Fruit fly (Drosophila melanogaster) whole organism: ENCODE data around the gene CG14212.

Experiments used
- CG8478 ChIP-seq: fragments of >200 bp; optimal IDR thresholded peaks from 2 replicates; lab custom pipeline; 2018; ENCODE audit warnings: inconsistent platforms
- Dll ChIP-seq: fragments of >200 bp; optimal IDR thresholded peaks from 2 replicates; lab custom pipeline; 2017
- EcR ChIP-seq, 2 experiments: fragments of >200 bp; optimal IDR thresholded peaks; 2 replicates each; lab custom pipeline; 2017; ENCODE audit warnings: missing biosample characterization in 2 of 2, missing genetic modification characterization in 2 of 2, missing genetic modification reagents in 2 of 2
- pan ChIP-seq: fragments of >200 bp; optimal IDR thresholded peaks from 2 replicates; lab custom pipeline; 2017
- psq ChIP-seq: fragments of >200 bp; optimal IDR thresholded peaks from 2 replicates; lab custom pipeline; 2017
- usp ChIP-seq: fragments of >200 bp; optimal IDR thresholded peaks from 2 replicates; lab custom pipeline; 2017; ENCODE audit warnings: missing biosample characterization, missing genetic modification characterization, mixed read lengths

The CG14212 gene

dm6 chrX:19625405-19625804 is at the start of gene CG14212:
Gene CG14212 (plus strand): TSS chrX:19625705.
- TF ChIP-seq pan (lab: Kevin White, UChicago) (no peak), Dll (no peak), EcR (GFP tag; optimal IDR thresholded peaks at IDR 0.05; lab: Kevin White, UChicago) (no peak), psq (lab: Kevin White, UChicago) (no peak), usp (GFP tag; lab: Kevin White, UChicago) (no peak), CG8478 (lab: Kevin White, UChicago) (no peak)

DNA sequence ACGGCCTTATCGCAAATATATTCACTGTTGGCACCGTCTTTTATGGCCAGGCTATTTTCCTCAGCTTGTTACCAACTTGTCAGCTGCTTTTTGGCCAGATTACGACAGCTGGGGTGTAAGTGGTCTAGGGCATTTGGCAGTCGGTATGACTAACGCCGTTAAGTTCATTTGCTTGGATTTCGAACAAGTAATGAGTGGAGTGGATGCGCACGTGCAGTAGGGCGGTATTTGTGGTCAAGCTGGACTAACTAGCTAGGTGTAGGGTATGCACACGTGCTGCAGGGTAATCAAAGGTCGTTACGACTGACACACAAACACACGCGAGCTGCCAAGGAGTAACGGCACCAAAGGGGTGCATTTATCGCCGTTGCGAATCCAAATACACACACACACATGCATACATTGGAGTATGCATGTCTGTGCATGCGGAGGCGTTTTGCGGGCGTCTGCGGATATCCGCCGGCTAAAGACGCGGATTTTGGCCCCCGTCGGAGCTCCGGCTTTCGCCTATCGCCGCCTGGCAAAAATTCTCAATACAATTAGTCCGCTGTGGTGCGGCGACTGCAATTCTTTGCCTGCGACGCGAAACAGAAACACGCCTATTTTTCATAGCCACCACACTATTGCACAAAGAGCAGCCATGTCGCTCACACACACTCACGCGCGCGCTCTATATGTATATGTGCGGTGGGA is 47.4 kb upstream of the CG14212 start:
- TF ChIP-seq psq (lab: Kevin White, UChicago) (no peak), pan (lab: Kevin White, UChicago) (no peak), usp (GFP tag; lab: Kevin White, UChicago) (no peak), Dll (no peak), CG8478 (lab: Kevin White, UChicago) (no peak), EcR (GFP tag; optimal IDR thresholded peaks at IDR 0.05; lab: Kevin White, UChicago) (no peak)

- TF ChIP-seq Dll (no peak), usp (GFP tag; lab: Kevin White, UChicago) (no peak), CG8478 (lab: Kevin White, UChicago) (peak; percentile 89), EcR (GFP tag; optimal IDR thresholded peaks at IDR 0.05; lab: Kevin White, UChicago) (no peak), pan (lab: Kevin White, UChicago) (no peak), psq (lab: Kevin White, UChicago) (no peak)
Measured at dm6 chrX:19578908-19579647, 46.4 kb upstream of the CG14212 start.

dm6 chrX:19579648-19580301 is 45.7 kb upstream of the CG14212 start, which contains the start of gene Tao:
Gene Tao (minus strand): TSS chrX:19579800.
- TF ChIP-seq CG8478 (lab: Kevin White, UChicago) (no peak), psq (lab: Kevin White, UChicago) (no peak), usp (GFP tag; lab: Kevin White, UChicago) (no peak), Dll (no peak), pan (lab: Kevin White, UChicago) (no peak), EcR (GFP tag; optimal IDR thresholded peaks at IDR 0.05; lab: Kevin White, UChicago) (no peak)

dm6 chrX:19581881-19582280 is 43.6 kb upstream of the CG14212 start, which contains the start of gene CG14218:
Gene CG14218 (minus strand): TSS chrX:19581981.
- TF ChIP-seq psq (lab: Kevin White, UChicago) = no peak
- no peak for TF ChIP-seq usp (GFP tag; lab: Kevin White, UChicago)
- no peak for TF ChIP-seq Dll
- no peak for TF ChIP-seq EcR (GFP tag; optimal IDR thresholded peaks at IDR 0.05; lab: Kevin White, UChicago)

- TF ChIP-seq EcR (GFP tag; optimal IDR thresholded peaks at IDR 0.05; lab: Kevin White, UChicago) (no peak), psq (lab: Kevin White, UChicago) (no peak), usp (GFP tag; lab: Kevin White, UChicago) (no peak), Dll (no peak), CG8478 (lab: Kevin White, UChicago) (no peak), pan (lab: Kevin White, UChicago) (no peak)
Measured at dm6 chrX:19582732-19583131, 42.8 kb upstream of the CG14212 start.

- TF ChIP-seq pan (lab: Kevin White, UChicago) = no peak
- TF ChIP-seq EcR (GFP tag; optimal IDR thresholded peaks at IDR 0.05; lab: Kevin White, UChicago) = no peak
- TF ChIP-seq psq (lab: Kevin White, UChicago) = no peak
- TF ChIP-seq CG8478 (lab: Kevin White, UChicago) = no peak
- no peak for TF ChIP-seq usp (GFP tag; lab: Kevin White, UChicago)
- no peak for TF ChIP-seq Dll
Measured at dm6 chrX:19583317-19583716, 42.2 kb upstream of the CG14212 start, which contains the start of gene CG14204. Gene CG14204 (plus strand): TSS chrX:19583617.

dm6 chrX:19585142-19585541 is 40.4 kb upstream of the CG14212 start:
- TF ChIP-seq Dll (no peak), pan (lab: Kevin White, UChicago) (no peak), EcR (GFP tag; optimal IDR thresholded peaks at IDR 0.05; lab: Kevin White, UChicago) (no peak), CG8478 (lab: Kevin White, UChicago) (no peak), usp (GFP tag; lab: Kevin White, UChicago) (no peak), psq (lab: Kevin White, UChicago) (no peak)

- TF ChIP-seq pan (lab: Kevin White, UChicago) (no peak), usp (GFP tag; lab: Kevin White, UChicago) (no peak), CG8478 (lab: Kevin White, UChicago) (no peak), psq (lab: Kevin White, UChicago) (no peak), Dll (no peak), EcR (GFP tag; optimal IDR thresholded peaks at IDR 0.05; lab: Kevin White, UChicago) (no peak)
Measured at dm6 chrX:19590070-19590469, 35.4 kb upstream of the CG14212 start, which contains the start of gene CG14219. Gene CG14219 (minus strand): TSS chrX:19590170.

DNA sequence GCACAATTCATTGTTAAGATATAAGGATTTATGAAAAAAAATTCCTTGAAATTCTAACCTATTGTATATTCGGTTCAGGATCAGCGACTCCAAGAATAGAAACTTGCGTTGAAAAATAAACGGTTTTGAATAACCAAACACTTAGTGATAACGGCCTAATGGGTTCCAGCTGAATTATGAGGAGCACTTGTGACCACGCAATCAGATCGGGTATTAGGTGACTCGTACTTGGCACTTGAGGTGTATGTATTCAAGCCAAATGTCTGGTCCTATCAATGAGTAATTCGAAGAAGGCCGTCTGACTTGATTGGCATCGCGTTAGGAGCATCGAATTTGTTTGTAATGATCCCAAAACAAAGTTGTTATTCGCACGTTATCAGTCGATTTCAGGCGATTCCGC is 34.9 kb upstream of the CG14212 start:
- TF ChIP-seq usp (GFP tag; lab: Kevin White, UChicago) (no peak), psq (lab: Kevin White, UChicago) (no peak), Dll (no peak), CG8478 (lab: Kevin White, UChicago) (no peak), pan (lab: Kevin White, UChicago) (no peak), EcR (GFP tag; optimal IDR thresholded peaks at IDR 0.05; lab: Kevin White, UChicago) (no peak)

dm6 chrX:19592309-19592708 is 33.2 kb upstream of the CG14212 start, which contains the start of gene CG14205:
Gene CG14205 (plus strand): TSS chrX:19592609.
- no peak for TF ChIP-seq usp (GFP tag; lab: Kevin White, UChicago)
- TF ChIP-seq EcR (GFP tag; optimal IDR thresholded peaks at IDR 0.05; lab: Kevin White, UChicago) = no peak
- TF ChIP-seq CG8478 (lab: Kevin White, UChicago) = no peak
- TF ChIP-seq pan (lab: Kevin White, UChicago) = no peak
- no peak for TF ChIP-seq Dll
- TF ChIP-seq psq (lab: Kevin White, UChicago) = no peak
